Worm (Caenorhabditis elegans) whole organism, L2 larva: ENCODE results near the gene fbxl-1.

Experiments used
- C34F6.9 ChIP-seq: fragments of 150-350 bp; optimal IDR thresholded peaks from 2 replicates; lab custom pipeline; 2014; ENCODE audit warnings: missing biosample characterization, missing genetic modification characterization
- F13H6.1 ChIP-seq: sonication (generic microtip); optimal IDR thresholded peaks from 2 replicates; lab custom pipeline; 2016; ENCODE audit warnings: missing genetic modification characterization, missing compliant biosample characterization
- R02D3.7 ChIP-seq: fragments of 150-350 bp; optimal IDR thresholded peaks from 2 replicates; lab custom pipeline; 2014; ENCODE audit warnings: missing biosample characterization, missing genetic modification characterization
- Y55F3AM.14 ChIP-seq: fragments of 200-800 bp; sonication (Bioruptor generic); optimal IDR thresholded peaks from 2 replicates; lab custom pipeline; 2018; ENCODE audit warnings: mild to moderate bottlenecking, missing genetic modification characterization, missing compliant biosample characterization
- ZK546.5 ChIP-seq: sonication (generic microtip); optimal IDR thresholded peaks from 2 replicates; lab custom pipeline; 2017; ENCODE audit warnings: missing biosample characterization, missing genetic modification characterization
- aly-2 ChIP-seq: fragments of 150-350 bp; optimal IDR thresholded peaks from 2 replicates; lab custom pipeline; 2014; ENCODE audit warnings: missing biosample characterization, missing genetic modification characterization
- ama-1 ChIP-seq: fragments of 150-350 bp; optimal IDR thresholded peaks from 2 replicates; lab custom pipeline; 2018; ENCODE audit warnings: inconsistent platforms
- blmp-1 ChIP-seq: sonication (generic microtip); optimal IDR thresholded peaks from 2 replicates; lab custom pipeline; 2017; ENCODE audit warnings: missing genetic modification characterization, mild to moderate bottlenecking, missing compliant biosample characterization, antibody characterized with exemption, moderate library complexity; ENCODE audit not compliant: insufficient read depth
- ceh-16 ChIP-seq: fragments of 150-350 bp; optimal IDR thresholded peaks from 2 replicates; lab custom pipeline; 2014; ENCODE audit warnings: missing biosample characterization, missing genetic modification characterization
- ceh-82 ChIP-seq: fragments of 150-350 bp; optimal IDR thresholded peaks from 2 replicates; lab custom pipeline; 2014; ENCODE audit warnings: missing biosample characterization, missing genetic modification characterization
- crh-2 ChIP-seq: sonication (generic microtip); optimal IDR thresholded peaks from 2 replicates; lab custom pipeline; 2017; ENCODE audit warnings: missing biosample characterization, missing genetic modification characterization
- dmd-4 ChIP-seq: sonication (generic microtip); optimal IDR thresholded peaks from 2 replicates; lab custom pipeline; 2017; ENCODE audit warnings: missing biosample characterization, missing genetic modification characterization
- egl-27 ChIP-seq: sonication (generic microtip); optimal IDR thresholded peaks from 3 replicates; lab custom pipeline; 2017; ENCODE audit warnings: missing biosample characterization, missing genetic modification reagents, missing genetic modification characterization
- elt-1 ChIP-seq: fragments of 150-350 bp; optimal IDR thresholded peaks from 2 replicates; lab custom pipeline; 2014; ENCODE audit warnings: missing biosample characterization, missing genetic modification characterization
- elt-3 ChIP-seq: sonication (generic microtip); optimal IDR thresholded peaks from 2 replicates; lab custom pipeline; 2017; ENCODE audit warnings: missing biosample characterization, missing genetic modification characterization
- fos-1 ChIP-seq: fragments of 150-350 bp; optimal IDR thresholded peaks from 2 replicates; lab custom pipeline; 2014; ENCODE audit warnings: missing biosample characterization, missing genetic modification characterization
- gmeb-1 ChIP-seq: fragments of 150-350 bp; optimal IDR thresholded peaks from 2 replicates; lab custom pipeline; 2014; ENCODE audit warnings: missing biosample characterization, missing genetic modification characterization
- lin-11 ChIP-seq: fragments of 150-350 bp; sonication (generic microtip); optimal IDR thresholded peaks from 2 replicates; lab custom pipeline; 2014; ENCODE audit warnings: missing biosample characterization, missing genetic modification characterization, inconsistent platforms, mixed read lengths
- lin-39 ChIP-seq: fragments of 150-350 bp; optimal IDR thresholded peaks from 2 replicates; lab custom pipeline; 2014; ENCODE audit warnings: missing biosample characterization, missing genetic modification reagents, missing genetic modification characterization
- lsy-2 ChIP-seq, 2 experiments: fragments of 150-350 bp in 1 of 2; sonication (generic microtip) in 1 of 2; optimal IDR thresholded peaks; 2 replicates each; lab custom pipeline; 2014 to 2017; ENCODE audit warnings: missing biosample characterization in 2 of 2, missing genetic modification characterization in 2 of 2
- mab-5 ChIP-seq: fragments of 150-350 bp; optimal IDR thresholded peaks from 2 replicates; lab custom pipeline; 2014; ENCODE audit warnings: missing biosample characterization, missing genetic modification characterization
- mbf-1 ChIP-seq: sonication (generic microtip); optimal IDR thresholded peaks from 2 replicates; lab custom pipeline; 2017; ENCODE audit warnings: missing biosample characterization, missing genetic modification characterization
- mdl-1 ChIP-seq, 2 experiments: fragments of 150-350 bp in 1 of 2; sonication (generic microtip) in 1 of 2; optimal IDR thresholded peaks; 2 replicates each; lab custom pipeline; 2017; ENCODE audit warnings: missing biosample characterization in 2 of 2, missing genetic modification characterization in 2 of 2
- nhr-11 ChIP-seq: fragments of 150-350 bp; optimal IDR thresholded peaks from 2 replicates; lab custom pipeline; 2014; ENCODE audit warnings: missing biosample characterization, missing genetic modification characterization
- nhr-12 ChIP-seq: fragments of 150-350 bp; optimal IDR thresholded peaks from 2 replicates; lab custom pipeline; 2014; ENCODE audit warnings: missing biosample characterization, missing genetic modification characterization
- nhr-129 ChIP-seq: fragments of 150-350 bp; optimal IDR thresholded peaks from 2 replicates; lab custom pipeline; 2014; ENCODE audit warnings: missing biosample characterization, missing genetic modification characterization
- nhr-21 ChIP-seq: fragments of 150-350 bp; optimal IDR thresholded peaks from 2 replicates; lab custom pipeline; 2014; ENCODE audit warnings: missing biosample characterization, missing genetic modification characterization
- nhr-23 ChIP-seq: fragments of 150-350 bp; optimal IDR thresholded peaks from 2 replicates; lab custom pipeline; 2014; ENCODE audit warnings: missing biosample characterization, missing genetic modification reagents, missing genetic modification characterization
- nhr-6 ChIP-seq: fragments of 150-350 bp; optimal IDR thresholded peaks from 2 replicates; lab custom pipeline; 2014; ENCODE audit warnings: missing biosample characterization, missing genetic modification characterization
- nhr-77 ChIP-seq: fragments of 150-350 bp; optimal IDR thresholded peaks from 2 replicates; lab custom pipeline; 2014; ENCODE audit warnings: missing biosample characterization, missing genetic modification characterization
- skn-1 ChIP-seq: sonication (generic microtip); optimal IDR thresholded peaks from 2 replicates; lab custom pipeline; 2017; ENCODE audit warnings: missing biosample characterization, missing genetic modification characterization
- sma-3 ChIP-seq: sonication (generic microtip); optimal IDR thresholded peaks from 2 replicates; lab custom pipeline; 2016; ENCODE audit warnings: missing genetic modification reagents, missing genetic modification characterization, missing compliant biosample characterization
- sma-9 ChIP-seq, 2 experiments: fragments of 150-350 bp in 1 of 2; sonication (generic microtip) in 1 of 2; optimal IDR thresholded peaks; 2 replicates each; lab custom pipeline; 2014 to 2016; ENCODE audit warnings: missing genetic modification characterization in 2 of 2, mild to moderate bottlenecking in 1 of 2, missing biosample characterization in 1 of 2, missing compliant biosample characterization in 1 of 2, missing genetic modification reagents in 1 of 2, moderate library complexity in 1 of 2
- snpc-4 ChIP-seq: fragments of 150-350 bp; optimal IDR thresholded peaks from 2 replicates; lab custom pipeline; 2014; ENCODE audit warnings: missing biosample characterization, missing genetic modification characterization
- unc-55 ChIP-seq: fragments of 150-350 bp; sonication (generic microtip); optimal IDR thresholded peaks from 3 replicates; lab custom pipeline; 2014; ENCODE audit warnings: missing biosample characterization, missing genetic modification reagents, missing genetic modification characterization
- unc-62 ChIP-seq: fragments of 150-350 bp; optimal IDR thresholded peaks from 2 replicates; lab custom pipeline; 2014; ENCODE audit warnings: missing biosample characterization, missing genetic modification reagents, missing genetic modification characterization
- ztf-11 ChIP-seq: sonication (generic microtip); optimal IDR thresholded peaks from 2 replicates; lab custom pipeline; 2017; ENCODE audit warnings: missing biosample characterization, missing genetic modification characterization
- ztf-4 ChIP-seq: fragments of 150-350 bp; optimal IDR thresholded peaks from 2 replicates; lab custom pipeline; 2014; ENCODE audit warnings: missing biosample characterization, missing genetic modification characterization

Gene fbxl-1

DNA sequence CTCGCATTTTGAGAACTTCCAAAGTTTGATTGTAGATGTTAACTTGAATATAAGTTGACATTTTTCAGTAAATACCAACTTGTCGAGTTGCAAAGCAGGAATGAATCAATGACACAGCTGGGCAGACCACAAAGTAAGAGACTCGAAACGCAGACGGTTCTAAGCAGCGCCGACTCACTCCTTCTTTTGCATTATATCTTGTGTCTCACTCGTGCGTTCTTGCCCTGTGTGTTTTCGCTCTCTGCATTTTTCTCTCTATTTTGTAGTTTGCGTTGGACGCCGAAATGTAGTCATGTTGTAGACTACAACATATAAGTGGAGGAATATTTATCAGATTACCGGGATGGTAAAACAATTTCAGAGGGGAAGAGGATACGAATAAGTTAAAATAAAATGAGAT lies 15.2 kb downstream of the fbxl-1 start, which contains the start of gene C02F5.12 (continued):
- TF ChIP-seq sma-3 (GFP tag; lab: Kevin White, UChicago) (peak; percentile 0), aly-2 (tag; lab: Kevin White, UChicago) (no peak), gmeb-1 (tag; lab: Kevin White, UChicago) (no peak), elt-1 (no peak), dmd-4 (no peak), mab-5 (tag; lab: Kevin White, UChicago) (no peak), F13H6.1 (peak; percentile 20), ztf-11 (tag; lab: Kevin White, UChicago) (no peak), nhr-23 (tag; lab: Kevin White, UChicago) (no peak), Y55F3AM.14 (no peak)

DNA sequence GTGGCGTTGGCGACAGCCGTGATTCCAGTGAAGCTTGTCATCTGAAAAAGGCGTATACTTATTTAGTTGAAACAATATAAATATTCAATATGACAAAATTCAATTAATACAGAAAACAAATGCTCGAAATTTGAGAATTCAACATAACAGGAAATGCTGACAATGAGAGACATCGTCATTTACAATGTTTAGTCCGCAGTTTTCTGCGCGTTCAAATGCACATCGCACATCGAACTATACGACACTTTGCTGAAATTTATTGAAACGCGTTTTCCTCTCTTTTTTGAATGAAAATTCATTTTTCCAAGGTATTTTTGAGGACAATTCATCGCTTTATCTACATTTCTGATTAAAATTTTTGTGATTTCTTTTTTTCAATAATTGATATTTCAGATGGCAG lies 16.4 kb downstream of the fbxl-1 start, which contains the start of the genes pbs-6 and cids-1:
pbs-6 (minus strand) TSS at position 41 of the 400 bp plus-strand sequence.
cids-1 (plus strand) TSS at position 394 of the 400 bp plus-strand sequence.
- TF ChIP-seq unc-55 (GFP tag; lab: Kevin White, UChicago) (peak; percentile 47), nhr-12 (tag; lab: Kevin White, UChicago) (no peak), ztf-11 (tag; lab: Kevin White, UChicago) (no peak), C34F6.9 (tag; lab: Kevin White, UChicago) (peak; percentile 16), skn-1 (tag; lab: Kevin White, UChicago) (no peak), lin-39 (tag; lab: Kevin White, UChicago) (no peak), dmd-4 (no peak), lin-11 (no peak), lsy-2 (tag; optimal IDR thresholded peaks at IDR 0.05; lab: Kevin White, UChicago) (peak in 1 of 2 experiments; percentile 51), nhr-129 (tag; lab: Kevin White, UChicago) (peak; percentile 21)

DNA sequence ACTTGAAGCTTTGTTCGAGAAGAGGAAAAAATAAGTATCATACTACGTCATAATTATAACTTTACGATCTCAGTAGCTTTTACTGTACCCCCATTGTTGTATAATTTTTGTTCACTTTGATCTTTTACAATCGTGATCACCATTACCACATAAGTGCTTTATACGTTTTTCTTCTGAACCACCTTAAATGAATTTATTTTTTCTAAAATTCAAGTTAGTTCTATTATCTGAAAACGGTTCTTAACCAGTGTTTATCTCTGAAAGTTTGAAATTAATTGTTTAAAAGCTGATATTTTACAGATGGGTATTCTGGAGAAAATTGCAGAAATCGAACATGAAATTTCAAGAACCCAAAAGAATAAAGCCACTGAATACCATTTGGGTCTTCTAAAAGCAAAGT lies 18.0 kb downstream of the fbxl-1 start, which contains the start of gene C02F5.3:
C02F5.3 (plus strand) TSS at position 301 of the 400 bp plus-strand sequence.
- TF ChIP-seq ztf-11 (tag; lab: Kevin White, UChicago) (no peak), Y55F3AM.14 (no peak), ceh-82 (tag; lab: Kevin White, UChicago) (no peak)

DNA sequence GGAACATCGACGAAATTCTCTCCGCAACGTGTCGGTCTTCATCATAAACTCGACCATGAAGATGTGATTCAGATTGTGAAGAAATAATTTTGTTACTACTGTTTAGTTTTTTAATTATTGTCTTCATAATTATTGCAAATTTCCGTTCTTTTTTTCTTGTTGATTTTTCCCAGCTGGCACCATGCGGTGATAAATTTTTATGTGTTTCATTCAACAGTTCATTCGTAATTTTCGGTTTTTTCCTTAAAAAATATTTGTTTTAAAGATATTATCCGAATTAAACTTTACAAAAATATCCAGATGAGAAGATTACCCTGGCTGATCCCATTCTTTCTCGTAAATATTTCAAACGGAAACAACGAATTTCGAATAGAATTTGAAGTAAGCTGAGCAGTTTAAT lies 19.4 kb downstream of the fbxl-1 start, which contains the start of gene C02F5.13:
C02F5.13 (plus strand) TSS at position 301 of the 400 bp plus-strand sequence.
- TF ChIP-seq blmp-1 (tag; lab: Kevin White, UChicago), result no peak
- TF ChIP-seq sma-9 (GFP tag; optimal IDR thresholded peaks at IDR 0.05; lab: Kevin White, UChicago), result no peak
- TF ChIP-seq sma-9 (tag; optimal IDR thresholded peaks at IDR 0.05; lab: Kevin White, UChicago), result no peak
- no peak for TF ChIP-seq lin-39 (tag; lab: Kevin White, UChicago)
- TF ChIP-seq ceh-16 (tag; lab: Kevin White, UChicago), result no peak
- TF ChIP-seq unc-55 (GFP tag; lab: Kevin White, UChicago), result no peak
- TF ChIP-seq nhr-6 (tag; lab: Kevin White, UChicago), result no peak
- no peak for TF ChIP-seq skn-1 (tag; lab: Kevin White, UChicago)
- TF ChIP-seq crh-2, result no peak

DNA sequence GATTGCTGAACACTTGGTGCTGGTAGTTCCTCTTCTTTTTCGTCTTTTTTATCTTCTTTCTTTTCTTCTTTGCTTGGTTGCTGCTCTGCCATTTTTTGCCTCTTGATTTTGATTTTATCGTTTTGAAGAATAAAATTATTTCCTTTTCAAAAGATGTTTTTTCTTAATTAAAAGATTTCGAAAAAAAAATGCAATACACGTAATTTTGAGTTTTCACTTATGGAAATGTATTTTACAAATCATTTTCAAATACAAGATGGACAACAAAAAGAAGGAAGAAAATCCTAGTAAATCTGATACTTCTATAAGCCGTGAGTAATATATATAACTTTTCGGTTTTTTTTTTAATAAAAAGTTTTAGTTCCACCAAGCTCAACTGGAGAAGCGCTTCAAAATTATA lies 21.8 kb downstream of the fbxl-1 start, which contains the start of the genes C02F5.10 and C02F5.2:
C02F5.10 (minus strand) TSS at position 101 of the 400 bp plus-strand sequence.
C02F5.2 (plus strand) TSS at position 239 of the 400 bp plus-strand sequence.
- TF ChIP-seq unc-62, result no peak
- TF ChIP-seq snpc-4 (tag; lab: Kevin White, UChicago), result no peak
- TF ChIP-seq nhr-23 (tag; lab: Kevin White, UChicago), result no peak
- TF ChIP-seq egl-27 (tag; lab: Kevin White, UChicago), result no peak
- TF ChIP-seq nhr-6 (tag; lab: Kevin White, UChicago), result no peak
- no peak for TF ChIP-seq lsy-2 (tag; optimal IDR thresholded peaks at IDR 0.05; lab: Kevin White, UChicago)
- TF ChIP-seq elt-3 (tag; lab: Kevin White, UChicago), result no peak
- no peak for TF ChIP-seq nhr-129 (tag; lab: Kevin White, UChicago)
- TF ChIP-seq elt-1, result no peak

DNA sequence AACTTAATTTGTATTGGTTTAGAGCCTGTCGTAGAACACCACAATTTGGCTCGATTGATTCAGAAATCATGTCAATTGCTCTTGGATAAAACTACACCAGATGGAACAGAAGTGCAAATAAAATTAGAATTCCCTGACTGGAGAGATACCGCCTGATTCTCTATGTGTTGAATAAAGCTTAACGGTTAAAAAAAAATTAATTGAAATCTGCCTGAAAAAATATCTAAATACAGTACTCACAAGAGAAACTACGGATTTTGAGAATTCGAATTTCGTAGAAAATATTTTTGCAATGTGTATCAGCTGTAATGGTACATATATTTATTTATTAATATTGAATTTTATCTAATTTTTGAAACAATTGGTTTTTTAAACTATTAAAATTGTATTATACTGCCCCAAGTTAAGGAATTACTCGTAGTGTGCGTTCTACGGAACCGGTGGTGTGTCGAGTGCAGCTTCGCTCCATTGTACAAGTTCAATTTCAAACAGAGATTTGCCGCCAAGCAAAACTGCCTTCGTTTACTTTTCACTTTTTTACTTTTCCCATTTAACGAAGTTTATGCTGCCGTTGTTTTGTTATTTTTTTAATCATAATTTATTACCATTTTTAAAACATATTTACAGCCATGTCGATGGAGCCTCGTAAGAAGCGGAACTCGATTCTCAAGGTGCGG lies 22.5 kb downstream of the fbxl-1 start, which contains the start of gene knl-1:
knl-1 (plus strand) TSS at position 626 of the 677 bp plus-strand sequence.
- peak; percentile 2 for TF ChIP-seq fos-1 (tag; lab: Kevin White, UChicago)
- no peak for TF ChIP-seq mbf-1 (tag; lab: Kevin White, UChicago)
- TF ChIP-seq ztf-4 (tag; lab: Kevin White, UChicago), result no peak
- no peak for TF ChIP-seq nhr-77
- no peak for TF ChIP-seq ztf-11 (tag; lab: Kevin White, UChicago)
- TF ChIP-seq ceh-82 (tag; lab: Kevin White, UChicago), result no peak
- no peak for TF ChIP-seq nhr-6 (tag; lab: Kevin White, UChicago)
- peak; percentile 7 for TF ChIP-seq crh-2
- TF ChIP-seq ama-1, result no peak
- no peak for TF ChIP-seq nhr-11 (tag; lab: Kevin White, UChicago)
- no peak for TF ChIP-seq ZK546.5 (tag; lab: Kevin White, UChicago)
- TF ChIP-seq nhr-21, result no peak
- TF ChIP-seq elt-1, result no peak
- TF ChIP-seq Y55F3AM.14, result no peak
- TF ChIP-seq nhr-12 (tag; lab: Kevin White, UChicago), result no peak
- TF ChIP-seq gmeb-1 (tag; lab: Kevin White, UChicago), result peak; percentile 73
- no peak for TF ChIP-seq mdl-1 (tag; optimal IDR thresholded peaks at IDR 0.05; lab: Kevin White, UChicago)
- peak in 1 of 2 experiments; percentile 72 for TF ChIP-seq lsy-2 (tag; optimal IDR thresholded peaks at IDR 0.05; lab: Kevin White, UChicago)
- TF ChIP-seq C34F6.9 (tag; lab: Kevin White, UChicago), result peak; percentile 65
- TF ChIP-seq R02D3.7 (tag; lab: Kevin White, UChicago), result no peak
- TF ChIP-seq lin-39 (tag; lab: Kevin White, UChicago), result no peak
- TF ChIP-seq sma-9 (GFP tag; optimal IDR thresholded peaks at IDR 0.05; lab: Kevin White, UChicago), result no peak
- no peak for TF ChIP-seq sma-9 (tag; optimal IDR thresholded peaks at IDR 0.05; lab: Kevin White, UChicago)
- TF ChIP-seq nhr-129 (tag; lab: Kevin White, UChicago), result peak; percentile 76
